Fruit fly (Drosophila melanogaster): Measurements from ENCODE around the gene beat-VII.

dm6 chr3R:26639503-26640075 lies 42.2 kb downstream of the beat-VII start, which contains the start of gene TwdlD:
- no peak for TF ChIP-seq spab (GFP tag; optimal IDR thresholded peaks at IDR 0.05)
- no peak for TF ChIP-seq CG11294 (GFP tag; IDR thresholded peaks at IDR 0.05)
- no peak for TF ChIP-seq CG34406 (GFP tag; optimal IDR thresholded peaks at IDR 0.05)

All from whole organism, prepupa.